Worm (Caenorhabditis elegans) whole organism, L3 larva: ENCODE measurements around the gene F02A9.7.

ENCODE experiments used
- R02D3.7 ChIP-seq: fragments of 150-350 bp; optimal IDR thresholded peaks from 2 replicates; lab custom pipeline; 2014; ENCODE audit warnings: missing biosample characterization, missing genetic modification characterization
- ZK546.5 ChIP-seq: sonication (generic microtip); optimal IDR thresholded peaks from 2 replicates; lab custom pipeline; 2017; ENCODE audit warnings: missing biosample characterization, missing genetic modification characterization
- aly-2 ChIP-seq: fragments of 150-350 bp; optimal IDR thresholded peaks from 2 replicates; lab custom pipeline; 2014; ENCODE audit warnings: missing biosample characterization, missing genetic modification characterization
- ceh-82 ChIP-seq: fragments of 150-350 bp; optimal IDR thresholded peaks from 2 replicates; lab custom pipeline; 2014; ENCODE audit warnings: missing biosample characterization, missing genetic modification characterization
- ceh-9 ChIP-seq: sonication (generic microtip); optimal IDR thresholded peaks from 2 replicates; lab custom pipeline; 2018; ENCODE audit warnings: missing biosample characterization, missing genetic modification characterization
- daf-12 ChIP-seq: fragments of 150-350 bp; optimal IDR thresholded peaks from 2 replicates; lab custom pipeline; 2014; ENCODE audit warnings: missing biosample characterization, missing genetic modification reagents, missing genetic modification characterization
- egl-27 ChIP-seq: sonication (generic microtip); optimal IDR thresholded peaks from 4 replicates; lab custom pipeline; 2017; ENCODE audit warnings: missing biosample characterization, missing genetic modification reagents, missing genetic modification characterization
- egl-5 ChIP-seq: fragments of 150-350 bp; optimal IDR thresholded peaks from 2 replicates; lab custom pipeline; 2017; ENCODE audit warnings: missing biosample characterization, missing genetic modification reagents, missing genetic modification characterization, inconsistent platforms
- elt-2 ChIP-seq: sonication (generic microtip); optimal IDR thresholded peaks from 2 replicates; lab custom pipeline; 2016; ENCODE audit warnings: missing genetic modification reagents, mild to moderate bottlenecking, missing genetic modification characterization, missing compliant biosample characterization
- elt-3 ChIP-seq, 3 experiments: fragments of 150-350 bp in 1 of 3; sonication (generic microtip) in 2 of 3; optimal IDR thresholded peaks; 2 replicates in 2 of 3; 4 replicates in 1 of 3; lab custom pipeline; 2014 to 2017; ENCODE audit warnings: missing biosample characterization in 3 of 3, missing genetic modification characterization in 3 of 3
- eor-1 ChIP-seq, 2 experiments: fragments of 150-350 bp; optimal IDR thresholded peaks; 2 replicates each; lab custom pipeline; 2014 to 2018; ENCODE audit warnings: missing biosample characterization in 2 of 2, missing genetic modification characterization in 2 of 2
- fkh-10 ChIP-seq: sonication (generic microtip); optimal IDR thresholded peaks from 2 replicates; lab custom pipeline; 2017; ENCODE audit warnings: missing biosample characterization, missing genetic modification reagents, missing genetic modification characterization
- fkh-2 ChIP-seq: fragments of 150-350 bp; optimal IDR thresholded peaks from 2 replicates; lab custom pipeline; 2014; ENCODE audit warnings: missing biosample characterization, missing genetic modification reagents, missing genetic modification characterization
- hmg-11 ChIP-seq: sonication (generic microtip); optimal IDR thresholded peaks from 2 replicates; lab custom pipeline; 2016; ENCODE audit warnings: missing genetic modification characterization, missing compliant biosample characterization
- lin-15B ChIP-seq: fragments of 150-350 bp; optimal IDR thresholded peaks from 2 replicates; lab custom pipeline; 2014; ENCODE audit warnings: missing biosample characterization, missing genetic modification characterization
- lin-39 ChIP-seq: fragments of 150-350 bp; optimal IDR thresholded peaks from 2 replicates; lab custom pipeline; 2018; ENCODE audit warnings: missing biosample characterization, missing genetic modification reagents, missing genetic modification characterization
- lsy-12 ChIP-seq: sonication (generic microtip); optimal IDR thresholded peaks from 2 replicates; lab custom pipeline; 2016; ENCODE audit warnings: mild to moderate bottlenecking, missing genetic modification characterization, missing compliant biosample characterization
- mdl-1 ChIP-seq: fragments of 150-350 bp; optimal IDR thresholded peaks from 2 replicates; lab custom pipeline; 2014; ENCODE audit warnings: missing biosample characterization, missing genetic modification characterization
- nfya-1 ChIP-seq: sonication (generic microtip); optimal IDR thresholded peaks from 2 replicates; lab custom pipeline; 2017; ENCODE audit warnings: missing genetic modification characterization, mild to moderate bottlenecking, missing compliant biosample characterization, antibody characterized with exemption, moderate library complexity; ENCODE audit not compliant: insufficient read depth
- nhr-12 ChIP-seq: fragments of 150-350 bp; optimal IDR thresholded peaks from 2 replicates; lab custom pipeline; 2014; ENCODE audit warnings: missing biosample characterization, missing genetic modification characterization
- nhr-23 ChIP-seq: fragments of 150-350 bp; optimal IDR thresholded peaks from 2 replicates; lab custom pipeline; 2014; ENCODE audit warnings: missing biosample characterization, missing genetic modification reagents, missing genetic modification characterization
- nhr-237 ChIP-seq: fragments of 150-350 bp; optimal IDR thresholded peaks from 2 replicates; lab custom pipeline; 2014; ENCODE audit warnings: missing biosample characterization, missing genetic modification characterization
- nhr-25 ChIP-seq: sonication (generic microtip); optimal IDR thresholded peaks from 2 replicates; lab custom pipeline; 2017; ENCODE audit warnings: missing biosample characterization, missing genetic modification characterization
- nhr-43 ChIP-seq: sonication (generic microtip); optimal IDR thresholded peaks from 2 replicates; lab custom pipeline; 2016; ENCODE audit warnings: mild to moderate bottlenecking, missing genetic modification characterization, missing compliant biosample characterization; ENCODE audit not compliant: poor library complexity, severe bottlenecking
- nhr-67 ChIP-seq: fragments of 150-350 bp; optimal IDR thresholded peaks from 2 replicates; lab custom pipeline; 2014; ENCODE audit warnings: missing biosample characterization, missing genetic modification characterization
- nhr-76 ChIP-seq: fragments of 150-350 bp; sonication (generic microtip); optimal IDR thresholded peaks from 5 replicates; lab custom pipeline; 2014; ENCODE audit warnings: missing biosample characterization, missing genetic modification characterization
- nhr-77 ChIP-seq: fragments of 150-350 bp; optimal IDR thresholded peaks from 2 replicates; lab custom pipeline; 2014; ENCODE audit warnings: missing biosample characterization, missing genetic modification characterization
- pha-4 ChIP-seq: fragments of 150-350 bp; optimal IDR thresholded peaks from 2 replicates; lab custom pipeline; 2014; ENCODE audit warnings: missing biosample characterization, missing genetic modification reagents, missing genetic modification characterization
- pqm-1 ChIP-seq: fragments of 150-350 bp; optimal IDR thresholded peaks from 2 replicates; lab custom pipeline; 2017; ENCODE audit warnings: missing biosample characterization, missing genetic modification characterization, inconsistent platforms
- skn-1 ChIP-seq: fragments of 150-350 bp; optimal IDR thresholded peaks from 2 replicates; lab custom pipeline; 2014; ENCODE audit warnings: missing biosample characterization, missing genetic modification characterization
- snpc-4 ChIP-seq: fragments of 150-350 bp; optimal IDR thresholded peaks from 2 replicates; lab custom pipeline; 2014; ENCODE audit warnings: missing biosample characterization, missing genetic modification characterization
- unc-39 ChIP-seq: sonication (generic microtip); optimal IDR thresholded peaks from 4 replicates; lab custom pipeline; 2017; ENCODE audit warnings: missing biosample characterization, missing genetic modification characterization
- unc-62 ChIP-seq: fragments of 150-350 bp; sonication (generic microtip); optimal IDR thresholded peaks from 4 replicates; lab custom pipeline; 2014; ENCODE audit warnings: missing biosample characterization, missing genetic modification reagents, missing genetic modification characterization
- ztf-11 ChIP-seq: fragments of 150-350 bp; optimal IDR thresholded peaks from 2 replicates; lab custom pipeline; 2014; ENCODE audit warnings: missing biosample characterization, missing genetic modification characterization
- ztf-4 ChIP-seq: fragments of 150-350 bp; optimal IDR thresholded peaks from 2 replicates; lab custom pipeline; 2014; ENCODE audit warnings: missing biosample characterization, missing genetic modification characterization

The F02A9.7 gene

DNA sequence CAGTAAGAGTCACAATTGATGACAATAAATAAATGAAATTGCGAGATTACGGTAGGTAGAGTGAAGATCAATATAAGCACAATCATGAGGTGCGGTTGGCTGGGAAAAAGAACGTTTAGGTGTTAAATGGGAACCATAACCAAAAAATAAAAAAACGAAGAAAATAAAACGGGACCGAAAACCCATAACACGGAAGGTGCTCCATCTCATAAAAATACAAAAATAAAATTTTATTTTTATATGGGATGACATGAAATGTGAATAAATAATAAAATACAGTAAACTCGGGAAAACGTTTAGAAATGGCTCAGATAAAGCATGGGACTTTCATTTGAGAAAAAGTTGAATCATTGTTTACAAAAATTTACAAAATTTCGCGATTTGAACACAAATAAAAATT, at the start of gene F02A9.7:
Gene F02A9.7 (minus strand): TSS at position 101 of the 400 bp plus-strand sequence.
- TF ChIP-seq lsy-12 (tag; lab: Kevin White, UChicago), result no peak
- no peak for TF ChIP-seq nhr-43 (tag; lab: Kevin White, UChicago)
- no peak for TF ChIP-seq ceh-9

DNA sequence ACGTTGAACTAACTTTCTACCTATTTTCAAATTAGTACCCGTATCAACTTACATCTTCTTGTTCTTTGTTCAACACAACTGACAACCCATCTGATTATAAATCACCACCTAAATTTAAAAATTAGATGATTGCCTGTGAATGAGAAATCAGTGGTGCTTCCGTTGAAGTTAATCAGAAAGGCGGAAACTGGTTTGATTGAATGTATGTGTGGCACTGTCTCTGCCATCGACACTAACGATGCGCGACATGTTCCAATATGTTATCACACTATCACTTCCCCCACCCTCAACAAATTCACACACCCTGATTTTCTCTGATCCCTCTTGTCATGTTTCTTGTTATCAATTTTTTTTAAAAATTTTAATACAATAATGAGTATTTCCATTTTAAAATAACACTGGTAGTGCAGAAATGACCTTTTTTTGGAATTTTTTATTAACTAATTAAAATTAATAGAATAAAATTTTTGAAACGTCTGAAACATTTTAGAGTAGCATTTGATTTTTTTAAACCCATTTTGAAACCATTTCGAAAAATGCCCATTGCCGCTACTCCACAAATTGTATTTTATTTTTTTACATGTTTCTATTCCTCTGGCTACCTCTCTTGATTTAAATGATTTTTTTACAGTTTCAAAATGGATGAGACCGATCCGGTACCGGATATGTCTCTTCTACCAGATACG, 43.6 kb upstream of the F02A9.7 start, which contains the start of gene ced-11:
Gene ced-11 (plus strand): TSS at position 636 of the 686 bp plus-strand sequence.
- TF ChIP-seq eor-1 (tag; optimal IDR thresholded peaks at IDR 0.05; lab: Kevin White, UChicago) (no peak), unc-62 (GFP tag; lab: Kevin White, UChicago) (no peak), lin-15B (tag; lab: Kevin White, UChicago) (no peak), R02D3.7 (tag; lab: Kevin White, UChicago) (no peak)
- TF ChIP-seq, all 47 proteins: peak for 0

DNA sequence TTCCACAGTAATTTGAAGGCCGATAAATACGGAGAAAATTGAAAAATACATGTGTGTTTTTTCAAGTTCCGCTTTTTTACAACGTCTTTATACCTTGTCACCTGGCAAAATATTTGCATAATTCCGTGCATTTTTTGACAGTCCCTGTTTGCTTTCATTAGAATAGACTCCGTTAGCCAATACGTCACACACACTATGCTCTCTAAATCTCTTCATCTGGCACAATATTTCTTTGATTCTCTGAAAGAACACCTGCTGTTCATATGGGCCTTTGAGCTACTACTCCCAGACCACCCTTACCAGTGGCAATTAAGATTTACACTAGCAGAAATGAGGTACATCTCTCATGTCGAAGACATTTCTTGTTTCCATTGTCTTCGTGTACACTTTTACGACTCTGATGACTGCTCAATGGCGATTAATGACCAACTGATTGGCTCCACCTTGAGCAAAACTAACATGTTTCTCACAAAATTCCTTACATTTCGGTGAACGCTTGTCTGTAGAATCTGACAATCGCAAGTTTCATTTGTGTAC, 42.9 kb upstream of the F02A9.7 start, which contains the start of gene grl-11:
Gene grl-11 (minus strand): TSS at position 51 of the 537 bp plus-strand sequence.
- TF ChIP-seq elt-3 (tag; optimal IDR thresholded peaks at IDR 0.05; lab: Kevin White, UChicago) (no peak), mdl-1 (tag; lab: Kevin White, UChicago) (no peak), ZK546.5 (tag; lab: Kevin White, UChicago) (no peak), nfya-1 (tag; lab: Kevin White, UChicago) (no peak), unc-39 (tag; lab: Kevin White, UChicago) (no peak), nhr-25 (tag; lab: Kevin White, UChicago) (no peak), nhr-237 (tag; lab: Kevin White, UChicago) (no peak), elt-2 (no peak), ceh-82 (no peak), nhr-23 (tag; lab: Kevin White, UChicago) (no peak), ztf-11 (tag; lab: Kevin White, UChicago) (no peak), hmg-11 (no peak)
- TF ChIP-seq, all 47 proteins: peak for 0

DNA sequence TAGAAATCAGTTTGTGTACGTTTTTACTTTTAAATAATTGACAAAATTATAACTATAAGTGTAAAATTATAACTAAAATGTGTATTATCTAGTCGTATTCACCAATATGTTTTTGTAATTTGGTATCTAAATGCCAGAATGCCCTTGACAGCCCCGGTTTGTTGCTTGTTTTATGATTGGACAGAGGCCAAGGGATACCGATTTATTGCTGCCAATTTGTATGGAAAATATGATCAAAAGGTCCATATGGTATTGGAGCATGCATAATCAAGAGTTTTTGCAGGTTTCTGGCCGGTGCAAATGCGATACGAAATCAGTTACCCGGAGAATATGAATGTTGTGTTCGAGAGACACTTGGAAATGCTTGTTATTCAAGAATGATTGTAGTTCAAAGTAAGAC, 40.3 kb upstream of the F02A9.7 start:
- TF ChIP-seq nhr-12 (tag; lab: Kevin White, UChicago) (no peak), lin-39 (tag; lab: Kevin White, UChicago) (no peak), pqm-1 (tag; lab: Kevin White, UChicago) (no peak), fkh-10 (GFP tag; lab: Kevin White, UChicago) (no peak), ztf-11 (tag; lab: Kevin White, UChicago) (no peak), snpc-4 (tag; lab: Kevin White, UChicago) (no peak), skn-1 (tag; lab: Kevin White, UChicago) (no peak), nhr-77 (tag; lab: Kevin White, UChicago) (no peak)

DNA sequence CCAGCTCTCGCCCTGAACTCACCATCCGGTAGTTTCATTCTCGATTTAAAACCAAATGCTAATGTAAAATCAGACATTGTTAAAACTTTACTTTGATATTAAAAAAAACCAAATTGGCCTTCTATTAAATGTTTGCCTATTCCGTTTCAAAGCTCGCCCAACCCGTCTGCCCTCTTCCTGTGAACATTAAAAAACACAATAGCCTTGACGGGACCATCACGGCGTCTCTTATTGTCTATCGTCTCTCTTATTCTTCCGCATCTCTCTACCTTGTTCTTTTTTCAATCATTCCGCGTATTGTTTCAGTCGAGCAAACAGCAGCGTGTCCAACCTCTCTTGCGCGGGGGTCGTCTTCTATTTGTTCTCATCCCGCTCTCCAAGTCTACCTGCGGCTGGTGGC, 39.2 kb upstream of the F02A9.7 start, which contains the start of gene ZK512.1:
Gene ZK512.1 (plus strand): TSS at position 301 of the 400 bp plus-strand sequence.
- TF ChIP-seq eor-1 (tag; optimal IDR thresholded peaks at IDR 0.05; lab: Kevin White, UChicago) (no peak), fkh-2 (tag; lab: Kevin White, UChicago) (no peak), nhr-77 (tag; lab: Kevin White, UChicago) (no peak), ztf-4 (tag; lab: Kevin White, UChicago) (no peak), aly-2 (tag; lab: Kevin White, UChicago) (no peak), nhr-67 (no peak), nhr-76 (tag; lab: Kevin White, UChicago) (no peak), egl-27 (tag; lab: Kevin White, UChicago) (no peak), snpc-4 (tag; lab: Kevin White, UChicago) (no peak), ZK546.5 (tag; lab: Kevin White, UChicago) (no peak), skn-1 (tag; lab: Kevin White, UChicago) (no peak), pha-4 (tag; lab: Kevin White, UChicago) (no peak), ceh-82 (no peak), nhr-237 (tag; lab: Kevin White, UChicago) (no peak), daf-12 (tag; lab: Kevin White, UChicago) (no peak), egl-5 (tag; lab: Kevin White, UChicago) (no peak), ztf-11 (tag; lab: Kevin White, UChicago) (no peak), elt-3 (tag; optimal IDR thresholded peaks at IDR 0.05; lab: Kevin White, UChicago) (no peak), hmg-11 (no peak)
- TF ChIP-seq, all 47 proteins: peak for 0
